Worm (Caenorhabditis elegans) whole organism, L4 larva: ENCODE results near the gene fbxa-197.

Source experiments
- ceh-82 ChIP-seq: sonication (generic microtip); optimal IDR thresholded peaks from 2 replicates; lab custom pipeline; 2017; ENCODE audit warnings: missing biosample characterization, missing genetic modification characterization
- dmd-9 ChIP-seq: fragments of 200-800 bp; sonication (Bioruptor generic); IDR thresholded peaks from 2 replicates; pipeline ENCODE4 v1.3.6; 2022; ENCODE audit warnings: missing genetic modification reagents, missing genetic modification characterization, missing compliant biosample characterization

DNA sequence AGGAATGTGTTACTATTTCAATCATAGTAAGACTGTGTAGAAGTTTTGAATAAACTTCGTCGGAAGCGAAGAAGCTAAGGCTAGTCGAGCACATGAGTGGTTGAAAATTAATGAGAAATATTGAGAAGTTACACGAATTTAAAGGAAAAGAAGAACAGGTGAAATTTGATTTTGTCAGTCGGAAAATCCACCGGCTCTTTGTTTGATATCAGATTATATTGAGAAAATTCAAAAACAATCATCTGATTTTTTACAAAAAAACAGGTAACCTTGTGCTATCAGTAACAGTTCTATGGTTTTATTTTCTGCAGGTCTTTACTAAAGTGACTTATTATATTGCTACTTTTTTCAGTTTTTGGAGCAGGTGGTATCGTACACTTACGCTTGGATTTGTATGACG, 9.2 kb upstream of the fbxa-197 start, which contains the start of gene srh-148:
- no peak for TF ChIP-seq ceh-82 (tag; lab: Kevin White, UChicago)
- TF ChIP-seq dmd-9, result no peak
